Fruit fly (Drosophila melanogaster) whole organism, embryonic: ENCODE measurements around the gene Hip14.

Experiments
- Ada2b ChIP-seq: fragments of 200-800 bp; sonication (Bioruptor generic); IDR thresholded peaks from 2 replicates; pipeline ENCODE4 v1.3.6; 2022; ENCODE audit warnings: missing biosample characterization, missing genetic modification characterization
- Adf1 ChIP-seq: fragments of 200-800 bp; sonication (Bioruptor generic); IDR thresholded peaks from 2 replicates; pipeline ENCODE4 v1.3.6; 2022; ENCODE audit warnings: missing biosample characterization, missing genetic modification characterization
- CG10543 ChIP-seq: fragments of 200-800 bp; sonication (Bioruptor generic); optimal IDR thresholded peaks from 3 replicates; lab custom pipeline; 2017; ENCODE audit warnings: missing biosample characterization, mild to moderate bottlenecking, missing genetic modification characterization, moderate library complexity
- CG11085 ChIP-seq: fragments of 200-800 bp; sonication (Bioruptor generic); IDR thresholded peaks from 2 replicates; pipeline ENCODE4 v1.3.6; 2022; ENCODE audit warnings: missing biosample characterization, missing genetic modification characterization
- CG11247 ChIP-seq: fragments of 200-800 bp; sonication (Bioruptor generic); IDR thresholded peaks from 2 replicates; pipeline ENCODE4 v1.3.6; 2022; ENCODE audit warnings: missing biosample characterization, missing genetic modification characterization
- CG11560 ChIP-seq: fragments of 200-800 bp; sonication (Bioruptor generic); IDR thresholded peaks from 3 replicates; pipeline ENCODE4 v1.3.6; 2022; ENCODE audit warnings: missing biosample characterization, missing genetic modification characterization
- CG12769 ChIP-seq: fragments of 200-800 bp; sonication (Bioruptor generic); optimal IDR thresholded peaks from 2 replicates; lab custom pipeline; 2019; ENCODE audit warnings: missing biosample characterization, mild to moderate bottlenecking, missing genetic modification characterization, moderate library complexity
- CG15479 ChIP-seq: fragments of 200-800 bp; sonication (Bioruptor generic); optimal IDR thresholded peaks from 3 replicates; lab custom pipeline; 2019; ENCODE audit warnings: missing biosample characterization, mild to moderate bottlenecking, missing genetic modification characterization, moderate library complexity
- CG17912 ChIP-seq: fragments of 200-800 bp; sonication (Bioruptor generic); optimal IDR thresholded peaks from 2 replicates; lab custom pipeline; 2018; ENCODE audit warnings: missing biosample characterization, mild to moderate bottlenecking, missing genetic modification characterization
- CG18011 ChIP-seq: fragments of 200-800 bp; sonication (Bioruptor generic); optimal IDR thresholded peaks from 2 replicates; lab custom pipeline; 2017; ENCODE audit warnings: missing biosample characterization, missing genetic modification characterization, mild to moderate bottlenecking, moderate library complexity, missing genotype
- CG18764 ChIP-seq: fragments of 200-800 bp; sonication (Bioruptor generic); optimal IDR thresholded peaks from 3 replicates; lab custom pipeline; 2016; ENCODE audit warnings: missing biosample characterization, missing genetic modification characterization
- CG4360 ChIP-seq: fragments of 200-800 bp; sonication (Bioruptor generic); IDR thresholded peaks from 2 replicates; pipeline ENCODE4 v1.3.6; 2022; ENCODE audit warnings: missing biosample characterization, missing genetic modification characterization
- CG5245 ChIP-seq: fragments of 200-800 bp; sonication (Bioruptor generic); optimal IDR thresholded peaks from 3 replicates; lab custom pipeline; 2016; ENCODE audit warnings: missing biosample characterization, missing genetic modification characterization
- CG6175 ChIP-seq: fragments of 200-800 bp; sonication (Bioruptor generic); IDR thresholded peaks from 3 replicates; pipeline ENCODE4 v1.3.6; 2022; ENCODE audit warnings: missing biosample characterization, missing genetic modification characterization
- CG6654 ChIP-seq: fragments of 200-800 bp; sonication (Bioruptor generic); optimal IDR thresholded peaks from 2 replicates; lab custom pipeline; 2017; ENCODE audit warnings: missing biosample characterization, mild to moderate bottlenecking, missing genetic modification characterization
- CG7271 ChIP-seq: fragments of 200-800 bp; sonication (Bioruptor generic); optimal IDR thresholded peaks from 2 replicates; lab custom pipeline; 2018; ENCODE audit warnings: missing biosample characterization, mild to moderate bottlenecking, missing genetic modification characterization, moderate library complexity
- CG7786 ChIP-seq: fragments of 200-800 bp; sonication (Bioruptor generic); optimal IDR thresholded peaks from 2 replicates; lab custom pipeline; 2016; ENCODE audit warnings: missing biosample characterization, missing genetic modification characterization
- CG7928 ChIP-seq: fragments of 200-800 bp; sonication (Bioruptor generic); optimal IDR thresholded peaks from 2 replicates; lab custom pipeline; 2017; ENCODE audit warnings: missing biosample characterization, mild to moderate bottlenecking, missing genetic modification characterization
- Dfd ChIP-seq, 2 experiments: fragments of >200 bp; optimal IDR thresholded peaks; 2 replicates each; lab custom pipeline; 2017; ENCODE audit warnings: missing biosample characterization in 2 of 2, missing genetic modification characterization in 2 of 2
- E2f2 ChIP-seq: fragments of 200-800 bp; sonication (Bioruptor generic); IDR thresholded peaks from 2 replicates; pipeline ENCODE4 v1.3.6; 2022; ENCODE audit warnings: missing biosample characterization, missing genetic modification characterization
- HLHmδ ChIP-seq: fragments of 200-800 bp; sonication (Bioruptor generic); optimal IDR thresholded peaks from 2 replicates; lab custom pipeline; 2018; ENCODE audit warnings: missing biosample characterization, mild to moderate bottlenecking, missing genetic modification characterization, moderate library complexity
- HmgD ChIP-seq: fragments of 200-800 bp; sonication (Bioruptor generic); optimal IDR thresholded peaks from 3 replicates; lab custom pipeline; 2016; ENCODE audit warnings: missing biosample characterization, missing genetic modification characterization
- Hsf ChIP-seq: fragments of 200-800 bp; sonication (Bioruptor generic); optimal IDR thresholded peaks from 3 replicates; lab custom pipeline; 2016; ENCODE audit warnings: missing biosample characterization, missing genetic modification characterization
- Lhr ChIP-seq: fragments of 200-800 bp; sonication (Bioruptor generic); optimal IDR thresholded peaks from 3 replicates; lab custom pipeline; 2017; ENCODE audit warnings: mild to moderate bottlenecking, missing biosample characterization, missing genetic modification reagents, missing genetic modification characterization
- MTF-1 ChIP-seq: fragments of 200-800 bp; sonication (Bioruptor generic); optimal IDR thresholded peaks from 2 replicates; lab custom pipeline; 2018; ENCODE audit warnings: missing biosample characterization, mild to moderate bottlenecking, missing genetic modification characterization, borderline replicate concordance
- Nf-YB ChIP-seq: fragments of 200-800 bp; sonication (Bioruptor generic); optimal IDR thresholded peaks from 3 replicates; lab custom pipeline; 2019; ENCODE audit warnings: missing biosample characterization, mild to moderate bottlenecking, missing genetic modification characterization, moderate library complexity
- Oaz ChIP-seq: fragments of 200-800 bp; sonication (Bioruptor generic); IDR thresholded peaks from 2 replicates; pipeline ENCODE4 v1.3.6; 2022; ENCODE audit warnings: missing biosample characterization, missing genetic modification characterization
- Sry-β ChIP-seq: fragments of 200-800 bp; sonication (Bioruptor generic); optimal IDR thresholded peaks from 2 replicates; lab custom pipeline; 2018; ENCODE audit warnings: missing biosample characterization, mild to moderate bottlenecking, missing genetic modification characterization, moderate library complexity
- Stat92E ChIP-seq, 3 experiments: fragments of >200 bp in 2 of 3; fragments of 200-800 bp in 1 of 3; sonication (Bioruptor generic) in 1 of 3; optimal IDR thresholded peaks; 2 replicates each; lab custom pipeline; 2017 to 2019; ENCODE audit warnings: missing biosample characterization in 3 of 3, missing genetic modification characterization in 3 of 3, mild to moderate bottlenecking in 1 of 3, moderate library complexity in 1 of 3
- Xrp1 ChIP-seq: fragments of 200-800 bp; sonication (Bioruptor generic); IDR thresholded peaks from 2 replicates; pipeline ENCODE4 v1.3.6; 2022; ENCODE audit warnings: missing biosample characterization, missing genetic modification characterization
- ase ChIP-seq: fragments of 200-800 bp; sonication (Bioruptor generic); IDR thresholded peaks from 3 replicates; pipeline ENCODE4 v1.3.6; 2022; ENCODE audit warnings: missing biosample characterization, missing genetic modification characterization
- bigmax ChIP-seq: fragments of 200-800 bp; sonication (Bioruptor generic); optimal IDR thresholded peaks from 2 replicates; lab custom pipeline; 2018; ENCODE audit warnings: missing biosample characterization, mild to moderate bottlenecking, missing genetic modification characterization
- cg ChIP-seq: fragments of 200-800 bp; sonication (Bioruptor generic); optimal IDR thresholded peaks from 3 replicates; lab custom pipeline; 2019; ENCODE audit warnings: missing biosample characterization, mild to moderate bottlenecking, missing genetic modification characterization, moderate library complexity
- crol ChIP-seq: fragments of 200-800 bp; sonication (Bioruptor generic); IDR thresholded peaks from 2 replicates; pipeline ENCODE4 v1.3.6; 2022; ENCODE audit warnings: missing biosample characterization, missing genetic modification characterization
- dan ChIP-seq: fragments of 200-800 bp; sonication (Bioruptor generic); IDR thresholded peaks from 2 replicates; pipeline ENCODE4 v1.3.6; 2022; ENCODE audit warnings: missing biosample characterization, missing genetic modification characterization
- dmrt11E ChIP-seq: fragments of 200-800 bp; sonication (Bioruptor generic); optimal IDR thresholded peaks from 3 replicates; lab custom pipeline; 2018; ENCODE audit warnings: missing biosample characterization, mild to moderate bottlenecking, missing genetic modification characterization, moderate library complexity
- ftz-f1 ChIP-seq: fragments of 200-800 bp; sonication (Bioruptor generic); optimal IDR thresholded peaks from 2 replicates; lab custom pipeline; 2016; ENCODE audit warnings: missing biosample characterization, missing genetic modification characterization
- grn ChIP-seq: fragments of 200-800 bp; sonication (Bioruptor generic); optimal IDR thresholded peaks from 3 replicates; lab custom pipeline; 2017; ENCODE audit warnings: missing biosample characterization, missing genetic modification characterization
- her ChIP-seq: fragments of 200-800 bp; sonication (Bioruptor generic); optimal IDR thresholded peaks from 2 replicates; lab custom pipeline; 2016; ENCODE audit warnings: missing biosample characterization, missing genetic modification characterization
- jing ChIP-seq: fragments of 200-800 bp; sonication (Bioruptor generic); optimal IDR thresholded peaks from 2 replicates; lab custom pipeline; 2018; ENCODE audit warnings: missing biosample characterization, mild to moderate bottlenecking, missing genetic modification characterization
- klu ChIP-seq: fragments of 200-800 bp; sonication (Bioruptor generic); IDR thresholded peaks from 2 replicates; pipeline ENCODE4 v1.3.6; 2022; ENCODE audit warnings: missing biosample characterization, missing genetic modification characterization
- kni ChIP-seq: fragments of 200-800 bp; sonication (Bioruptor generic); optimal IDR thresholded peaks from 3 replicates; lab custom pipeline; 2017; ENCODE audit warnings: mild to moderate bottlenecking, missing biosample characterization, missing genetic modification reagents, missing genetic modification characterization
- pan ChIP-seq, 4 experiments: fragments of >200 bp in 3 of 4; fragments of 200-800 bp in 1 of 4; sonication (Bioruptor generic) in 1 of 4; optimal IDR thresholded peaks in 3 of 4; IDR thresholded peaks in 1 of 4; 2 replicates each; pipeline versions ENCODE4 v1.3.6 to Lab custom; 2017 to 2022; ENCODE audit warnings: missing biosample characterization in 2 of 4, missing genetic modification characterization in 2 of 4, mixed read lengths in 1 of 4
- pho ChIP-seq: fragments of 200-800 bp; sonication (Bioruptor generic); optimal IDR thresholded peaks from 2 replicates; lab custom pipeline; 2016; ENCODE audit warnings: missing biosample characterization, missing genetic modification characterization
- pros ChIP-seq: fragments of 200-800 bp; sonication (Bioruptor generic); optimal IDR thresholded peaks from 3 replicates; lab custom pipeline; 2019; ENCODE audit warnings: missing biosample characterization, mild to moderate bottlenecking, missing genetic modification characterization, moderate library complexity
- run ChIP-seq: fragments of 200-800 bp; sonication (Bioruptor generic); optimal IDR thresholded peaks from 3 replicates; lab custom pipeline; 2018; ENCODE audit warnings: missing biosample characterization, mild to moderate bottlenecking, missing genetic modification characterization
- shn ChIP-seq: fragments of 200-800 bp; sonication (Bioruptor generic); optimal IDR thresholded peaks from 3 replicates; lab custom pipeline; 2016; ENCODE audit warnings: missing biosample characterization, missing genetic modification characterization
- wor ChIP-seq: fragments of 200-800 bp; sonication (Bioruptor generic); IDR thresholded peaks from 2 replicates; pipeline ENCODE4 v1.3.6; 2022; ENCODE audit warnings: missing biosample characterization, missing genetic modification characterization
- zen ChIP-seq: fragments of 200-800 bp; sonication (Bioruptor generic); optimal IDR thresholded peaks from 3 replicates; lab custom pipeline; 2018; ENCODE audit warnings: missing biosample characterization, mild to moderate bottlenecking, missing genetic modification characterization, moderate library complexity

Gene Hip14

dm6 chr3L:16025020-16025680 lies 37.1 kb downstream of the Hip14 start (continued):
- TF ChIP-seq CG7271 (tag; lab: Kevin White, UChicago) (peak; percentile 24), dmrt11E (no peak), CG18764 (GFP tag; lab: Kevin White, UChicago) (no peak), CG18011 (no peak), Xrp1 (0 out of 2 replicates have a peak, but pooled peaks have one; percentile 9), pros (GFP tag; lab: Kevin White, UChicago) (peak; percentile 9), Sry-β (GFP tag; lab: Kevin White, UChicago) (no peak), CG5245 (GFP tag; lab: Kevin White, UChicago) (no peak), CG7786 (GFP tag; lab: Kevin White, UChicago) (no peak), kni (GFP tag; lab: Kevin White, UChicago) (peak; percentile 91), Ada2b (GFP tag; lab: Robert Waterston, UW) (no peak), CG4360 (GFP tag; lab: Robert Waterston, UW) (peak; percentile 77), CG12769 (peak; percentile 28), HLHmδ (GFP tag; lab: Kevin White, UChicago) (peak; percentile 32), pan (optimal IDR thresholded peaks at IDR 0.05; lab: Kevin White, UChicago) (peak in 1 of 2 experiments; percentile 59), pan (GFP tag; optimal IDR thresholded peaks at IDR 0.05 in 1 of 2, IDR thresholded peaks at IDR 0.05 in 1 of 2) (peak in 1 of 2 experiments; percentile 67), CG6175 (0 out of 3 replicates have a peak, but pooled peaks have one; percentile 45), pho (GFP tag; lab: Kevin White, UChicago) (no peak), klu (GFP tag; lab: Robert Waterston, UW) (no peak), E2f2 (GFP tag; lab: Robert Waterston, UW) (no peak), run (tag; lab: Kevin White, UChicago) (no peak), zen (tag; lab: Kevin White, UChicago) (peak; percentile 80), dan (GFP tag; lab: Robert Waterston, UW) (no peak), CG11247 (GFP tag; lab: Robert Waterston, UW) (0 out of 2 replicates have a peak, but pooled peaks have one; percentile 23), CG11560 (tag; lab: Robert Waterston, UW) (no peak), HmgD (GFP tag; lab: Kevin White, UChicago) (no peak), Oaz (GFP tag; lab: Robert Waterston, UW) (no peak), Dfd (GFP tag; optimal IDR thresholded peaks at IDR 0.05; lab: Kevin White, UChicago) (no peak), CG6654 (no peak), grn (peak; percentile 32), ase (GFP tag; lab: Robert Waterston, UW) (no peak), Adf1 (GFP tag; lab: Robert Waterston, UW) (no peak), wor (GFP tag; lab: Robert Waterston, UW) (no peak), crol (peak; percentile 22; the same call in 1 of the 2 replicates), Lhr (no peak), CG10543 (peak; percentile 4), CG15479 (GFP tag; lab: Kevin White, UChicago) (peak; percentile 90), CG11085 (no peak), cg (GFP tag; lab: Kevin White, UChicago) (peak; percentile 61), shn (no peak), Stat92E (GFP tag; optimal IDR thresholded peaks at IDR 0.05; lab: Kevin White, UChicago) (no peak), bigmax (no peak), ftz-f1 (GFP tag; lab: Kevin White, UChicago) (no peak), CG7928 (GFP tag; lab: Kevin White, UChicago) (no peak), Nf-YB (GFP tag; lab: Kevin White, UChicago) (no peak), her (GFP tag; lab: Kevin White, UChicago) (no peak), Hsf (GFP tag; lab: Kevin White, UChicago) (no peak), jing (GFP tag; lab: Kevin White, UChicago) (no peak), CG17912 (GFP tag; lab: Kevin White, UChicago) (no peak), MTF-1 (GFP tag; lab: Kevin White, UChicago) (no peak)
